Fruit fly (Drosophila melanogaster): ENCODE measurements around the gene CG9396.

- TF ChIP-seq CoRest (tag; optimal IDR thresholded peaks at IDR 0.05) (peak; percentile 50), CG3847 (GFP tag; IDR thresholded peaks at IDR 0.05) (peak; percentile 32), CG4820 (GFP tag; optimal IDR thresholded peaks at IDR 0.05) (no peak), CG4282 (GFP tag; optimal IDR thresholded peaks at IDR 0.05) (no peak), CG14014 (GFP tag; IDR thresholded peaks at IDR 0.05) (no peak), ssp (GFP tag; IDR thresholded peaks at IDR 0.05) (no peak), dimm (GFP tag; IDR thresholded peaks at IDR 0.05) (no peak)
Observed at dm6 chr3R:9600558-9600959, 29.1 kb upstream of the CG9396 start.

All from whole organism, embryonic.